Fruit fly (Drosophila melanogaster) whole organism, embryonic: ENCODE measurements around the gene CG17028.

Experiments
- Atf-2 ChIP-seq: fragments of 200-800 bp; sonication (Bioruptor generic); optimal IDR thresholded peaks from 2 replicates; lab custom pipeline; 2016; ENCODE audit warnings: missing biosample characterization, missing genetic modification characterization
- Bdp1 ChIP-seq: fragments of 200-800 bp; sonication (Bioruptor generic); optimal IDR thresholded peaks from 3 replicates; lab custom pipeline; 2016; ENCODE audit warnings: missing biosample characterization, missing genetic modification characterization
- CG11456 ChIP-seq: fragments of 200-800 bp; sonication (Bioruptor generic); IDR thresholded peaks from 3 replicates; pipeline ENCODE4 v1.3.6; 2022; ENCODE audit warnings: missing biosample characterization, missing genetic modification characterization
- CG13296 ChIP-seq: fragments of 200-800 bp; sonication (Bioruptor generic); optimal IDR thresholded peaks from 3 replicates; lab custom pipeline; 2018; ENCODE audit warnings: missing biosample characterization, mild to moderate bottlenecking, missing genetic modification characterization
- CG13624 ChIP-seq: fragments of 200-800 bp; sonication (Bioruptor generic); optimal IDR thresholded peaks from 2 replicates; lab custom pipeline; 2016; ENCODE audit warnings: missing biosample characterization, missing genetic modification characterization
- CG15601 ChIP-seq: fragments of 200-800 bp; sonication (Bioruptor generic); optimal IDR thresholded peaks from 3 replicates; lab custom pipeline; 2019; ENCODE audit warnings: missing biosample characterization, mild to moderate bottlenecking, missing genetic modification characterization, moderate library complexity
- CG16779 ChIP-seq: fragments of 200-800 bp; sonication (Bioruptor generic); IDR thresholded peaks from 2 replicates; pipeline ENCODE4 v1.3.6; 2022; ENCODE audit warnings: missing biosample characterization, missing genetic modification characterization
- CG17359 ChIP-seq: fragments of 200-800 bp; sonication (Bioruptor generic); optimal IDR thresholded peaks from 3 replicates; lab custom pipeline; 2018; ENCODE audit warnings: missing biosample characterization, mild to moderate bottlenecking, missing genetic modification characterization, moderate library complexity
- CG17912 ChIP-seq: fragments of 200-800 bp; sonication (Bioruptor generic); optimal IDR thresholded peaks from 2 replicates; lab custom pipeline; 2018; ENCODE audit warnings: missing biosample characterization, mild to moderate bottlenecking, missing genetic modification characterization
- CG2875 ChIP-seq: fragments of 200-800 bp; sonication (Bioruptor generic); optimal IDR thresholded peaks from 2 replicates; lab custom pipeline; 2017; ENCODE audit warnings: missing biosample characterization, mild to moderate bottlenecking, missing genetic modification characterization, missing genetic modification reagents
- CG30020 ChIP-seq: fragments of 200-800 bp; optimal IDR thresholded peaks from 2 replicates; lab custom pipeline; 2019; ENCODE audit warnings: missing biosample characterization, mild to moderate bottlenecking, missing genetic modification characterization, moderate library complexity
- CG30403 ChIP-seq: fragments of 200-800 bp; sonication (Bioruptor generic); optimal IDR thresholded peaks from 3 replicates; lab custom pipeline; 2016; ENCODE audit warnings: missing biosample characterization, missing genetic modification characterization
- CG31365 ChIP-seq: fragments of 200-800 bp; sonication (Bioruptor generic); optimal IDR thresholded peaks from 2 replicates; lab custom pipeline; 2018; ENCODE audit warnings: missing biosample characterization, mild to moderate bottlenecking, missing genetic modification characterization
- CG3838 ChIP-seq: fragments of 200-800 bp; sonication (Bioruptor generic); optimal IDR thresholded peaks from 3 replicates; lab custom pipeline; 2016; ENCODE audit warnings: missing biosample characterization, missing genetic modification characterization
- CG4854 ChIP-seq: fragments of 200-800 bp; sonication (Bioruptor generic); optimal IDR thresholded peaks from 2 replicates; lab custom pipeline; 2016; ENCODE audit warnings: missing biosample characterization, missing genetic modification characterization, inconsistent platforms
- CG6254 ChIP-seq: fragments of 200-800 bp; sonication (Bioruptor generic); optimal IDR thresholded peaks from 3 replicates; lab custom pipeline; 2017; ENCODE audit warnings: mild to moderate bottlenecking, missing biosample characterization, missing genetic modification reagents, missing genetic modification characterization
- CG6765 ChIP-seq: fragments of 200-800 bp; sonication (Bioruptor generic); optimal IDR thresholded peaks from 3 replicates; lab custom pipeline; 2017; ENCODE audit warnings: missing biosample characterization, mild to moderate bottlenecking, missing genetic modification characterization
- CG6854 ChIP-seq: fragments of 200-800 bp; sonication (Bioruptor generic); optimal IDR thresholded peaks from 3 replicates; lab custom pipeline; 2017; ENCODE audit warnings: missing biosample characterization, mild to moderate bottlenecking, missing genetic modification characterization
- CG7271 ChIP-seq: fragments of 200-800 bp; sonication (Bioruptor generic); optimal IDR thresholded peaks from 2 replicates; lab custom pipeline; 2018; ENCODE audit warnings: missing biosample characterization, mild to moderate bottlenecking, missing genetic modification characterization, moderate library complexity
- CG7357 ChIP-seq: fragments of 200-800 bp; sonication (Bioruptor generic); IDR thresholded peaks from 3 replicates; pipeline ENCODE4 v1.3.6; 2022; ENCODE audit warnings: missing biosample characterization, missing genetic modification characterization
- CG7556 ChIP-seq: fragments of 200-800 bp; sonication (Bioruptor generic); optimal IDR thresholded peaks from 2 replicates; lab custom pipeline; 2017; ENCODE audit warnings: missing biosample characterization, mild to moderate bottlenecking, missing genetic modification characterization
- CG9609 ChIP-seq: fragments of 200-800 bp; sonication (Bioruptor generic); optimal IDR thresholded peaks from 3 replicates; lab custom pipeline; 2016; ENCODE audit warnings: missing biosample characterization, missing genetic modification characterization
- E2f1 ChIP-seq: fragments of 200-800 bp; sonication (Bioruptor generic); IDR thresholded peaks from 2 replicates; pipeline ENCODE4 v1.3.6; 2022; ENCODE audit warnings: missing biosample characterization, missing genetic modification characterization
- Jarid2 ChIP-seq: fragments of 200-800 bp; sonication (Bioruptor generic); optimal IDR thresholded peaks from 3 replicates; lab custom pipeline; 2017; ENCODE audit warnings: mild to moderate bottlenecking, missing biosample characterization, missing genetic modification reagents, missing genetic modification characterization
- Neu2 ChIP-seq: fragments of 200-800 bp; sonication (Bioruptor generic); optimal IDR thresholded peaks from 3 replicates; lab custom pipeline; 2016; ENCODE audit warnings: missing biosample characterization, missing genetic modification characterization, borderline replicate concordance
- Oli ChIP-seq: fragments of 200-800 bp; sonication (Bioruptor generic); optimal IDR thresholded peaks from 2 replicates; lab custom pipeline; 2018; ENCODE audit warnings: missing biosample characterization, mild to moderate bottlenecking, missing genetic modification characterization, moderate library complexity
- Ptx1 ChIP-seq: fragments of 200-800 bp; sonication (Bioruptor generic); IDR thresholded peaks from 2 replicates; pipeline ENCODE4 v1.3.6; 2022; ENCODE audit warnings: missing biosample characterization, missing genetic modification characterization
- Sin3A ChIP-seq: fragments of >200 bp; optimal IDR thresholded peaks from 2 replicates; lab custom pipeline; 2018
- Sox100B ChIP-seq: fragments of 200-800 bp; sonication (Bioruptor generic); optimal IDR thresholded peaks from 3 replicates; lab custom pipeline; 2018; ENCODE audit warnings: missing biosample characterization, mild to moderate bottlenecking, missing genetic modification characterization
- Sox102F ChIP-seq: fragments of 200-800 bp; sonication (Bioruptor generic); optimal IDR thresholded peaks from 2 replicates; lab custom pipeline; 2018; ENCODE audit warnings: missing biosample characterization, mild to moderate bottlenecking, missing genetic modification characterization, moderate library complexity
- Tbp ChIP-seq: fragments of >200 bp; optimal IDR thresholded peaks from 2 replicates; lab custom pipeline; 2018; ENCODE audit warnings: missing biosample characterization, missing genetic modification characterization
- al ChIP-seq: fragments of 200-800 bp; sonication (Bioruptor generic); IDR thresholded peaks from 2 replicates; pipeline ENCODE4 v1.3.6; 2022; ENCODE audit warnings: missing biosample characterization, missing genetic modification characterization
- ash1 ChIP-seq: fragments of 200-800 bp; sonication (Bioruptor generic); optimal IDR thresholded peaks from 2 replicates; lab custom pipeline; 2018; ENCODE audit warnings: missing biosample characterization, mild to moderate bottlenecking, missing genetic modification characterization
- dpn ChIP-seq, 2 experiments: fragments of 200-800 bp; sonication (Bioruptor generic); optimal IDR thresholded peaks; 3 replicates each; lab custom pipeline; 2016; ENCODE audit warnings: missing biosample characterization in 2 of 2, missing genetic modification characterization in 2 of 2
- grau ChIP-seq: fragments of 200-800 bp; optimal IDR thresholded peaks from 3 replicates; lab custom pipeline; 2019; ENCODE audit warnings: missing biosample characterization, mild to moderate bottlenecking, missing genetic modification characterization, moderate library complexity
- jigr1 ChIP-seq: fragments of 200-800 bp; sonication (Bioruptor generic); IDR thresholded peaks from 3 replicates; pipeline ENCODE4 v1.3.6; 2022; ENCODE audit warnings: missing biosample characterization, missing genetic modification characterization
- kah ChIP-seq: fragments of 200-800 bp; sonication (Bioruptor generic); optimal IDR thresholded peaks from 2 replicates; lab custom pipeline; 2018; ENCODE audit warnings: missing biosample characterization, mild to moderate bottlenecking, missing genetic modification characterization
- knrl ChIP-seq: fragments of 200-800 bp; sonication (Bioruptor generic); IDR thresholded peaks from 3 replicates; pipeline ENCODE4 v1.3.6; 2022; ENCODE audit warnings: missing biosample characterization, missing genetic modification characterization; ENCODE audit not compliant: partially characterized antibody
- mam ChIP-seq: fragments of 200-800 bp; sonication (Bioruptor generic); optimal IDR thresholded peaks from 3 replicates; lab custom pipeline; 2016; ENCODE audit warnings: missing biosample characterization, missing genetic modification characterization
- nerfin-1 ChIP-seq: fragments of 200-800 bp; sonication (Bioruptor generic); optimal IDR thresholded peaks from 3 replicates; lab custom pipeline; 2019; ENCODE audit warnings: missing biosample characterization, mild to moderate bottlenecking, missing genetic modification characterization, moderate library complexity
- onecut ChIP-seq: fragments of 200-800 bp; sonication (Bioruptor generic); IDR thresholded peaks from 2 replicates; pipeline ENCODE4 v1.3.6; 2022; ENCODE audit warnings: missing biosample characterization, missing genetic modification characterization
- org-1 ChIP-seq: fragments of 200-800 bp; sonication (Bioruptor generic); optimal IDR thresholded peaks from 2 replicates; lab custom pipeline; 2017; ENCODE audit warnings: missing biosample characterization, missing genetic modification characterization
- otp ChIP-seq: fragments of 200-800 bp; sonication (Bioruptor generic); IDR thresholded peaks from 3 replicates; pipeline ENCODE4, ENCODE4 v1.3.6; 2022; ENCODE audit warnings: missing biosample characterization, missing genetic modification characterization
- phol ChIP-seq: fragments of 200-800 bp; sonication (Bioruptor generic); optimal IDR thresholded peaks from 3 replicates; lab custom pipeline; 2018; ENCODE audit warnings: missing biosample characterization, mild to moderate bottlenecking, missing genetic modification characterization, moderate library complexity
- pnt ChIP-seq: fragments of 200-800 bp; sonication (Bioruptor generic); optimal IDR thresholded peaks from 3 replicates; lab custom pipeline; 2016; ENCODE audit warnings: missing biosample characterization, missing genetic modification characterization
- psq ChIP-seq: fragments of 200-800 bp; sonication (Bioruptor generic); optimal IDR thresholded peaks from 2 replicates; lab custom pipeline; 2017; ENCODE audit warnings: missing biosample characterization, missing genetic modification characterization
- sens-2 ChIP-seq: fragments of 200-800 bp; sonication (Bioruptor generic); IDR thresholded peaks from 2 replicates; pipeline ENCODE4 v1.3.6; 2022; ENCODE audit warnings: missing biosample characterization, missing genetic modification characterization
- sr ChIP-seq: fragments of 200-800 bp; sonication (Bioruptor generic); IDR thresholded peaks from 3 replicates; pipeline ENCODE4 v1.3.6; 2022; ENCODE audit warnings: missing biosample characterization, missing genetic modification characterization
- tup ChIP-seq: fragments of 200-800 bp; sonication (Bioruptor generic); optimal IDR thresholded peaks from 2 replicates; lab custom pipeline; 2016; ENCODE audit warnings: missing biosample characterization, mild to moderate bottlenecking, missing genetic modification characterization, moderate library complexity
- vfl ChIP-seq: fragments of 200-800 bp; sonication (Bioruptor generic); optimal IDR thresholded peaks from 2 replicates; lab custom pipeline; 2016; ENCODE audit warnings: missing biosample characterization, missing genetic modification characterization
- vvl ChIP-seq: fragments of 200-800 bp; sonication (Bioruptor generic); IDR thresholded peaks from 2 replicates; pipeline ENCODE4 v1.3.6; 2022; ENCODE audit warnings: missing biosample characterization, missing genetic modification characterization

CG17028 gene

DNA sequence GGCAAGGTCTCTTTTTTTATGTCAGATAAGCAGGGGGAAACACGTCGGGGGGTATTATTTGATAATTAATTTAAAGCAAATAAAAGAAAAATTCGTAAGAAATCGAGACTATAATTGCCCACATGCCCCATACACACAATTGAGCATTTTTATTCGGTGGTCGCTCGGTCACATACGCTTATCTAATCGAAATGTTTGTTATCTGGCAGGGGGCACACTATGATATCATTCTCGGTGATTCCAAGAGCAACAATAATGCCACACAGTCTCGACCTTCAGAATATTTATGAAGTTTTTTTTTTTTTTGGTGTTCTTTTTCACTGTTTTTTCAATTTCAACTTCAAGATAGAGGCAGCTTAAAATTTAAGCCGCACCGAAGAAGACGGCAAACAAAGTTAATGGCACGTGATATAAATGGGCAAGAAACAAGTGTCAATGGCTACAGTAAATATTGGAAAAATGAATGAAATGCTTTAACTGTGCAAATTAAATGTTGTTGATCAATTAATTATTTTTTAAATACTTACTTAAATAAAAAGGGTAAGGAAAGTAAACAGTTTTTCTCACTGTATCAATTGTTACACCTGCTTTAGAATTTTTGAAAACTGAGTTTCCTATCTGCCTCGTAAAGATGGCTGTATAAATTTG, 21.2 kb downstream of the CG17028 start (continued):
- TF ChIP-seq grau (tag; lab: Kevin White, UChicago) (peak; percentile 79), CG16779 (GFP tag; lab: Robert Waterston, UW) (no peak), CG3838 (no peak), sens-2 (GFP tag; lab: Robert Waterston, UW) (no peak), E2f1 (GFP tag; lab: Robert Waterston, UW) (peak; percentile 55), CG6765 (GFP tag; lab: Kevin White, UChicago) (peak; percentile 50), CG2875 (GFP tag; lab: Kevin White, UChicago) (no peak), CG30020 (tag; lab: Kevin White, UChicago) (no peak), onecut (GFP tag; lab: Robert Waterston, UW) (no peak), CG7271 (tag; lab: Kevin White, UChicago) (no peak), knrl (GFP tag; lab: Robert Waterston, UW) (no peak), CG17359 (tag; lab: Kevin White, UChicago) (peak; percentile 3), al (GFP tag; lab: Robert Waterston, UW) (no peak), org-1 (GFP tag; lab: Kevin White, UChicago) (no peak), Sox100B (GFP tag; lab: Kevin White, UChicago) (peak; percentile 30), otp (no peak), CG6854 (GFP tag; lab: Kevin White, UChicago) (no peak), CG17912 (GFP tag; lab: Kevin White, UChicago) (no peak), CG11456 (GFP tag; lab: Robert Waterston, UW) (no peak), CG31365 (tag; lab: Kevin White, UChicago) (no peak), Tbp (GFP tag; lab: Kevin White, UChicago) (no peak), vvl (GFP tag; lab: Robert Waterston, UW) (peak; percentile 55; the same call in 1 of the 2 replicates), Ptx1 (GFP tag; lab: Robert Waterston, UW) (no peak; the same call in none of the 2 replicates), CG13624 (GFP tag; lab: Kevin White, UChicago) (no peak), Neu2 (GFP tag; lab: Kevin White, UChicago) (no peak), tup (GFP tag; lab: Kevin White, UChicago) (no peak), CG4854 (GFP tag; lab: Kevin White, UChicago) (peak; percentile 14), Sox102F (GFP tag; lab: Kevin White, UChicago) (peak; percentile 39), jigr1 (GFP tag; lab: Robert Waterston, UW) (no peak), Bdp1 (no peak), Atf-2 (GFP tag; lab: Kevin White, UChicago) (no peak), CG7556 (GFP tag; lab: Kevin White, UChicago) (peak; percentile 63), nerfin-1 (tag; lab: Kevin White, UChicago) (peak; percentile 10), CG30403 (GFP tag; lab: Kevin White, UChicago) (no peak), CG13296 (GFP tag; lab: Kevin White, UChicago) (peak; percentile 68), kah (GFP tag; lab: Kevin White, UChicago) (no peak), dpn (GFP tag; optimal IDR thresholded peaks at IDR 0.05; lab: Kevin White, UChicago) (peak in 1 of 2 experiments; percentile 52), CG15601 (peak; percentile 23), mam (GFP tag; lab: Kevin White, UChicago) (peak; percentile 3), Sin3A (lab: Kevin White, UChicago) (no peak), CG6254 (GFP tag; lab: Kevin White, UChicago) (peak; percentile 5), psq (GFP tag; lab: Kevin White, UChicago) (peak; percentile 1), pnt (no peak), phol (tag; lab: Kevin White, UChicago) (peak; percentile 30), Oli (no peak), ash1 (no peak), vfl (GFP tag; lab: Kevin White, UChicago) (no peak), Jarid2 (GFP tag; lab: Kevin White, UChicago) (no peak), sr (no peak), CG7357 (GFP tag; lab: Robert Waterston, UW) (no peak), CG9609 (GFP tag; lab: Kevin White, UChicago) (no peak)
